Fruit fly (Drosophila melanogaster): ENCODE results near the gene CG13048.

DNA sequence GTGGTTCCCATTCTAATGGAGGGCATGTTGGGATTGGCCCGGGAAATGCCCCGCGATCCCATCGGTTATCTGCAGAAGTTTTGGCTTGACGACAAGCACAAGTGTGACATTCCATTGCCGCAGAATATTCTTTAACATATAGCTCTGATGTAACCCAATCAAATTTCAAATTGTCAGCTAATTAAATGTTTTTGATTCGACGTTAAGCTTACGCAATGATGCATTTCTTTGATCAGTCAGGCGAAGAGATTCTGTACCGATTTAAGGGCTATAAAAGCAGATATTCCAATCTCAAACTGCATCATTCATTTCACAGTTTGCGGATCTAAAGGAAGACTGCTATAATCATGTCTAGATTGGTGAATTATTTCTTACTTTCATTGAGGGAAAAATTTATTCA lies 47.9 kb upstream of the CG13048 start, which contains the start of gene retinin:
- TF ChIP-seq CG7368 (GFP tag; optimal IDR thresholded peaks at IDR 0.05), result no peak
- no peak for TF ChIP-seq Blimp-1 (GFP tag; optimal IDR thresholded peaks at IDR 0.05)
- no peak for TF ChIP-seq CG16779 (tag; optimal IDR thresholded peaks at IDR 0.05)
- no peak for TF ChIP-seq CG9139 (GFP tag; optimal IDR thresholded peaks at IDR 0.05)
- no peak for TF ChIP-seq CG3919 (GFP tag; optimal IDR thresholded peaks at IDR 0.05)
- no peak for TF ChIP-seq ss (GFP tag; optimal IDR thresholded peaks at IDR 0.05)
- TF ChIP-seq CG8119 (GFP tag; IDR thresholded peaks at IDR 0.05), result no peak
- no peak for TF ChIP-seq vri (GFP tag; optimal IDR thresholded peaks at IDR 0.05)
- TF ChIP-seq Eip93F (GFP tag; optimal IDR thresholded peaks at IDR 0.05), result no peak
- no peak for TF ChIP-seq CG11294 (GFP tag; IDR thresholded peaks at IDR 0.05)
- TF ChIP-seq CG6792 (GFP tag; optimal IDR thresholded peaks at IDR 0.05), result no peak
- TF ChIP-seq OdsH (GFP tag; optimal IDR thresholded peaks at IDR 0.05), result no peak

All from whole organism, prepupa.